Worm (Caenorhabditis elegans) whole organism, dauer: Measurements from ENCODE around the gene srh-15.

ENCODE experiments used
- unc-62 ChIP-seq: sonication (generic microtip); optimal IDR thresholded peaks from 2 replicates; lab custom pipeline; 2017; ENCODE audit warnings: missing biosample characterization, missing genetic modification reagents, missing genetic modification characterization

srh-15 gene

ce11 chrV:13345867-13346328 is 25.1 kb downstream of the srh-15 start, which contains the start of gene twk-43:
Gene twk-43, plus strand, starts transcription at chrV:13346278.
- no peak for TF ChIP-seq unc-62 (GFP tag; lab: Kevin White, UChicago)

- TF ChIP-seq unc-62 (GFP tag; lab: Kevin White, UChicago): no peak
These were observed 29.5 kb downstream of the srh-15 start for ce11 chrV:13350302-13350701.

ce11 chrV:13351773-13352172 is 31.0 kb downstream of the srh-15 start:
- no peak for TF ChIP-seq unc-62 (GFP tag; lab: Kevin White, UChicago)

- TF ChIP-seq unc-62 (GFP tag; lab: Kevin White, UChicago): no peak
These were observed 31.6 kb downstream of the srh-15 start for ce11 chrV:13352415-13352814.

- TF ChIP-seq unc-62 (GFP tag; lab: Kevin White, UChicago): no peak
These were observed 35.4 kb downstream of the srh-15 start for ce11 chrV:13356210-13356609.

ce11 chrV:13357652-13358281 is 37.0 kb downstream of the srh-15 start, which contains the start of gene F32H5.1:
Gene F32H5.1, minus strand, starts transcription at chrV:13358037.
- no peak for TF ChIP-seq unc-62 (GFP tag; lab: Kevin White, UChicago)

DNA sequence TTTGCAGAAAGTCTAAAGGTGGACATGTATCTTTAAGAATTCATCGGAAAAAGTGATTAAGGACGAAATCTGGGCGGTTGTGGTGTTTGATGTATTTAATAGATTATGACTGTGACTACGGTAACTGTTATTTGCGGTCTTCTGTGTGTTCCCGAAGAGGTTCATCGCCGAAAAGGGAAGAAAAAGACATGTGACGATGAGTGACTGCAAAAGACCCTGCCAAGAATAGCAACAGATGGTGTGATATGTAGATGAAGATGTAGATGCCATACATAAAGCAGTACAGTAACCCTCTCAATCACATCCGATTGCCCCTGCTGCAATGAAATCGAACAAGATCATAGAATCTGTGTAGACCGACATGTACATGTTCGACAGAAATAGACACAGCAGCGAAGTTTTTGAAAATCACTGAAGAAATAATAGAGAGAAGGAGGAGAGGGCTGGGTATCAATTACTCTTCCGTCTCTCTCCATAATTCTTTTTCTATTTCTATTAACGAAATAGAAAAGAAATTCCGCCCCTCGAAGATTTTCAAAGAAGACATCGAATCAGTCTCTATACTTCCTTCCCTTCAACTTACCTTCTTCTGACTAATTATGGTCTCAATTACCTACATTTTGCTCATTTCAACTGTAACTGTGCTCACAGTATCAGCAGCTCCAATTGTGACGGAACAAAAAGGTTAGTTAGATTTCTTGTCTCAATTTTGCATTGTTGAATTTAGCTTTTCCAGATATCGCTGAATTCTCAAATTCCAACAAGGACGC is 38.2 kb downstream of the srh-15 start, which contains the start of gene F32H5.3:
TSS of gene F32H5.3 (plus strand) at position 513 of the 770 bp plus-strand sequence.
- no peak for TF ChIP-seq unc-62 (GFP tag; lab: Kevin White, UChicago)

ce11 chrV:13360254-13360653 is 39.5 kb downstream of the srh-15 start, which contains the start of gene F32H5.4:
Gene F32H5.4, plus strand, starts transcription at chrV:13360554.
- TF ChIP-seq unc-62 (GFP tag; lab: Kevin White, UChicago): no peak

ce11 chrV:13363415-13363814 is 42.6 kb downstream of the srh-15 start, which contains the start of gene srg-46:
Gene srg-46, plus strand, starts transcription at chrV:13363715.
- TF ChIP-seq unc-62 (GFP tag; lab: Kevin White, UChicago): no peak

- TF ChIP-seq unc-62 (GFP tag; lab: Kevin White, UChicago): no peak
These were observed 43.5 kb downstream of the srh-15 start for ce11 chrV:13364227-13364626.

ce11 chrV:13366488-13366887 is 45.7 kb downstream of the srh-15 start:
- TF ChIP-seq unc-62 (GFP tag; lab: Kevin White, UChicago): no peak

DNA sequence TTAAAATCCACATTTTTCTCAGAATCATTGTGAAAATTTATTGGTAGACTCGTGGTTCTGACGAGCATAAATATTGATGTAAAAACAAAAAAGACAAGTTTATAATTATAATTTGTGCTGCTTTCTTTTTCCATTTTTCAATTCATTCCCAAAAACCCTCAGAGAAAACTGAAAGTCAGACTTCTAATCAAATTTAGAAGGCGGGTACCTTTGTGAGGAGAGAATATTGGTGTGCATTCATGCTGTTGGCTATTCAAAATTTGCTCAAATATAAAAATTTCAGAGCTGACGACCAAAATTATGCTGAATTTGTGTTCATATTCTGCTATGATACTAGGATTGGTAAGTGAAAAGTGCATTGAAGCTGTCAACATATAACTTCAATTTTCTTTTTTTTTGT is 46.2 kb downstream of the srh-15 start, which contains the start of gene srx-125:
TSS of gene srx-125 (plus strand) at position 301 of the 400 bp plus-strand sequence.
- no peak for TF ChIP-seq unc-62 (GFP tag; lab: Kevin White, UChicago)

ce11 chrV:13369663-13370062 is 48.9 kb downstream of the srh-15 start:
- no peak for TF ChIP-seq unc-62 (GFP tag; lab: Kevin White, UChicago)

ce11 chrV:13370265-13370664 is 49.5 kb downstream of the srh-15 start:
- no peak for TF ChIP-seq unc-62 (GFP tag; lab: Kevin White, UChicago)

DNA sequence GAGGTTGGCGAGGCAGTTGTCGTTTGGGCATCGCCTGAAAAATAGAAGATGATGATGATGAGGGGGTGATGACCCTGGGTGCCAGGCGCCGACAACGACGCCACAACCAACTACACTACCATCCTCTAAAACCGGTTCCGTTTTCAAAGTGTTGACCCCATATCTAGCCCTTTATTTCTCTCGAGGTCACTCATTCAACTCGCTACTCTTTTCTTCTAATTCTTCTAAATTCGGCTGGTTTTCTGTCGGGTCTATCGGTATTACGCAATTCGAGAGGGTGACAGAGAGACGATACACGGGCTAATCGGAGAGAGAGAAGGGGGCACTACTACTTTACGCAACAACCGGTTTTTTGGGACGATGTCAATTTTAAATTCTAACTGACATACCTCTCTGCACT is 50.6 kb downstream of the srh-15 start:
- no peak for TF ChIP-seq unc-62 (GFP tag; lab: Kevin White, UChicago)
